Worm (Caenorhabditis elegans): Measurements from ENCODE around the gene srx-22.

The srx-22 gene

ce11 chrV:676090-676489, 3.7 kb upstream of the srx-22 start:
- no peak for TF ChIP-seq mep-1 (tag; optimal IDR thresholded peaks at IDR 0.05)
- no peak for TF ChIP-seq daf-12 (tag; optimal IDR thresholded peaks at IDR 0.05)

- TF ChIP-seq rbr-2 (tag; optimal IDR thresholded peaks at IDR 0.05) (no peak), sdz-12 (GFP tag; optimal IDR thresholded peaks at IDR 0.05) (no peak), unc-39 (tag; optimal IDR thresholded peaks at IDR 0.05) (no peak), dmd-8 (GFP tag; IDR thresholded peaks at IDR 0.05) (no peak), lsy-2 (tag; optimal IDR thresholded peaks at IDR 0.05) (no peak), Y105C5A.15 (GFP tag; IDR thresholded peaks at IDR 0.05) (no peak), duxl-1 (tag; optimal IDR thresholded peaks at IDR 0.05; ENCODE audit: poor library complexity) (peak; percentile 17), skn-1 (tag; optimal IDR thresholded peaks at IDR 0.05) (no peak), ctbp-1 (GFP tag; IDR thresholded peaks at IDR 0.05) (no peak), unc-62 (GFP tag; optimal IDR thresholded peaks at IDR 0.05 in 1 of 2) (peak in 1 of 2 experiments; percentile 80), unc-62 (tag; optimal IDR thresholded peaks at IDR 0.05) (no peak), snpc-4 (tag; optimal IDR thresholded peaks at IDR 0.05) (no peak), ceh-20 (GFP tag; IDR thresholded peaks at IDR 0.05) (no peak), arid-1 (GFP tag; conservative IDR thresholded peaks at IDR 0.05) (no peak), nhr-28 (tag; optimal IDR thresholded peaks at IDR 0.05) (peak; percentile 90), mes-2 (tag; optimal IDR thresholded peaks at IDR 0.05; ENCODE audit: poor library complexity, severe bottlenecking) (peak; percentile 44), ceh-44 (GFP tag; IDR thresholded peaks at IDR 0.05) (no peak), F37D6.2 (tag; optimal IDR thresholded peaks at IDR 0.05) (no peak), nhr-10 (tag; optimal IDR thresholded peaks at IDR 0.05) (no peak), lim-7 (GFP tag; IDR thresholded peaks at IDR 0.05) (no peak), mdl-1 (tag; optimal IDR thresholded peaks at IDR 0.05) (peak in 1 of 2 experiments; percentile 28), zip-2 (tag; optimal IDR thresholded peaks at IDR 0.05) (no peak), dmd-6 (GFP tag; IDR thresholded peaks at IDR 0.05) (peak; percentile 75), ama-1 (optimal IDR thresholded peaks at IDR 0.05) (no peak), pqm-1 (tag; optimal IDR thresholded peaks at IDR 0.05) (peak; percentile 62), madf-9 (GFP tag; conservative IDR thresholded peaks at IDR 0.05) (no peak), lin-1 (GFP tag; IDR thresholded peaks at IDR 0.05) (no peak), D1046.2 (GFP tag; IDR thresholded peaks at IDR 0.05) (no peak), nhr-102 (tag; optimal IDR thresholded peaks at IDR 0.05) (no peak), nhr-48 (tag; optimal IDR thresholded peaks at IDR 0.05) (no peak), hlh-11 (tag; optimal IDR thresholded peaks at IDR 0.05) (peak; percentile 52), madf-5 (GFP tag; IDR thresholded peaks at IDR 0.05) (no peak), mxl-3 (GFP tag; optimal IDR thresholded peaks at IDR 0.05) (peak; percentile 36), T26A8.4 (GFP tag; IDR thresholded peaks at IDR 0.05) (no peak), daf-16 (GFP tag; optimal IDR thresholded peaks at IDR 0.05) (no peak), daf-16 (tag; optimal IDR thresholded peaks at IDR 0.05) (no peak), tra-1 (GFP tag; IDR thresholded peaks at IDR 0.05) (no peak), lin-13 (GFP tag; optimal IDR thresholded peaks at IDR 0.05) (no peak), hif-1 (tag; optimal IDR thresholded peaks at IDR 0.05) (peak in 1 of 2 experiments; percentile 57), ztf-7 (tag; optimal IDR thresholded peaks at IDR 0.05) (no peak), F44E2.7 (GFP tag; IDR thresholded peaks at IDR 0.05) (no peak), nhr-41 (GFP tag; IDR thresholded peaks at IDR 0.05) (no peak), Y5F2A.4 (GFP tag; optimal IDR thresholded peaks at IDR 0.05) (no peak), egl-43 (GFP tag; IDR thresholded peaks at IDR 0.05) (no peak), Y75B8A.6 (GFP tag; IDR thresholded peaks at IDR 0.05) (no peak), daf-8 (GFP tag; IDR thresholded peaks at IDR 0.05) (no peak), nhr-111 (GFP tag; optimal IDR thresholded peaks at IDR 0.05) (no peak), gei-8 (GFP tag; optimal IDR thresholded peaks at IDR 0.05) (no peak), dpl-1 (GFP tag; optimal IDR thresholded peaks at IDR 0.05) (no peak)
These were observed 3.1 kb upstream of the srx-22 start, which contains the start of the genes fbxa-72 and srx-21 for ce11 chrV:676550-677084. Gene fbxa-72, minus strand, starts transcription at chrV:676753. Gene srx-21, plus strand, starts transcription at chrV:677034.
